Fruit fly (Drosophila melanogaster) Kc167 (cell line): ENCODE measurements around the gene RpL4.

Source experiments
- Myc ChIP-seq: fragments of >200 bp; optimal IDR thresholded peaks from 2 replicates; lab custom pipeline; 2017; ENCODE audit warnings: missing external identifiers
- psq ChIP-seq: fragments of >200 bp; optimal IDR thresholded peaks from 2 replicates; lab custom pipeline; 2017; ENCODE audit warnings: missing external identifiers
- ttk ChIP-seq: sonication (Bioruptor generic); optimal IDR thresholded peaks from 2 replicates; lab custom pipeline; 2017; ENCODE audit warnings: missing external identifiers

dm6 chr3R:27957967-27958366, 35.3 kb downstream of the RpL4 start:
- TF ChIP-seq psq (no peak), Myc (lab: Kevin White, UChicago) (no peak), ttk (no peak)
